Worm (Caenorhabditis elegans) whole organism, L4 larva: Measurements from ENCODE around the gene F19F10.14.
A peak's percentile ranks its signal among the peaks of the same experiment; 100 is the strongest.

Experiments
- Y75B8A.6 ChIP-seq: fragments of 200-800 bp; sonication (Bioruptor generic); IDR thresholded peaks from 2 replicates; pipeline ENCODE4 v1.3.6; 2022; ENCODE audit warnings: missing genetic modification reagents, missing genetic modification characterization, missing compliant biosample characterization
- arid-1 ChIP-seq: fragments of 200-800 bp; sonication (Bioruptor generic); conservative IDR thresholded peaks from 2 replicates; pipeline ENCODE4 v1.3.6; 2022; ENCODE audit warnings: missing genetic modification reagents, missing genetic modification characterization, missing compliant biosample characterization
- ceh-28 ChIP-seq: fragments of 150-350 bp; optimal IDR thresholded peaks from 2 replicates; lab custom pipeline; 2014; ENCODE audit warnings: missing biosample characterization, missing genetic modification reagents, missing genetic modification characterization
- ceh-62 ChIP-seq: sonication (generic microtip); optimal IDR thresholded peaks from 2 replicates; lab custom pipeline; 2017; ENCODE audit warnings: missing biosample characterization, missing genetic modification characterization
- ceh-82 ChIP-seq: sonication (generic microtip); optimal IDR thresholded peaks from 2 replicates; lab custom pipeline; 2017; ENCODE audit warnings: missing biosample characterization, missing genetic modification characterization
- cey-2 ChIP-seq: sonication (generic microtip); optimal IDR thresholded peaks from 3 replicates; lab custom pipeline; 2017; ENCODE audit warnings: missing genetic modification characterization, mild to moderate bottlenecking, missing compliant biosample characterization, antibody characterized with exemption, borderline replicate concordance; ENCODE audit not compliant: insufficient read depth
- daf-16 ChIP-seq, 3 experiments: sonication (generic microtip); optimal IDR thresholded peaks; 2 replicates each; lab custom pipeline; 2016 to 2017; ENCODE audit warnings: missing genetic modification characterization in 3 of 3, missing genetic modification reagents in 3 of 3, mild to moderate bottlenecking in 2 of 3, missing compliant biosample characterization in 2 of 3, missing biosample characterization in 1 of 3, moderate library complexity in 1 of 3
- dpl-1 ChIP-seq: fragments of 150-350 bp; optimal IDR thresholded peaks from 2 replicates; lab custom pipeline; 2014; ENCODE audit warnings: missing biosample characterization, missing genetic modification reagents, missing genetic modification characterization
- egl-27 ChIP-seq: sonication (generic microtip); optimal IDR thresholded peaks from 3 replicates; lab custom pipeline; 2017; ENCODE audit warnings: missing biosample characterization, missing genetic modification reagents, missing genetic modification characterization
- fkh-10 ChIP-seq: fragments of 150-350 bp; optimal IDR thresholded peaks from 2 replicates; lab custom pipeline; 2014; ENCODE audit warnings: missing biosample characterization, missing genetic modification reagents, missing genetic modification characterization
- hlh-30 ChIP-seq: sonication (generic microtip); optimal IDR thresholded peaks from 2 replicates; lab custom pipeline; 2017; ENCODE audit warnings: antibody characterized with exemption, mild to moderate bottlenecking, missing genetic modification characterization, missing compliant biosample characterization; ENCODE audit not compliant: insufficient read depth
- hmg-1.1 ChIP-seq: fragments of 200-800 bp; sonication (Bioruptor generic); IDR thresholded peaks from 2 replicates; pipeline ENCODE4 v1.3.6; 2022; ENCODE audit warnings: missing genetic modification reagents, missing genetic modification characterization, missing compliant biosample characterization
- nhr-111 ChIP-seq: fragments of 200-800 bp; sonication (Bioruptor generic); optimal IDR thresholded peaks from 2 replicates; lab custom pipeline; 2018; ENCODE audit warnings: mild to moderate bottlenecking, missing genetic modification characterization, missing compliant biosample characterization
- nhr-28 ChIP-seq: fragments of 150-350 bp; optimal IDR thresholded peaks from 2 replicates; lab custom pipeline; 2014; ENCODE audit warnings: missing biosample characterization, missing genetic modification characterization
- nhr-48 ChIP-seq: sonication (generic microtip); optimal IDR thresholded peaks from 2 replicates; lab custom pipeline; 2016; ENCODE audit warnings: mild to moderate bottlenecking, missing genetic modification characterization, missing compliant biosample characterization
- nhr-77 ChIP-seq: fragments of 150-350 bp; optimal IDR thresholded peaks from 2 replicates; lab custom pipeline; 2014; ENCODE audit warnings: missing biosample characterization, missing genetic modification characterization
- pqm-1 ChIP-seq: sonication (generic microtip); optimal IDR thresholded peaks from 2 replicates; lab custom pipeline; 2017; ENCODE audit warnings: missing biosample characterization, missing genetic modification characterization
- snpc-4 ChIP-seq: fragments of 150-350 bp; optimal IDR thresholded peaks from 2 replicates; lab custom pipeline; 2014; ENCODE audit warnings: missing biosample characterization, missing genetic modification characterization
- zip-11 ChIP-seq: fragments of 200-800 bp; sonication (Bioruptor generic); IDR thresholded peaks from 2 replicates; pipeline ENCODE4 v1.3.6; 2022; ENCODE audit warnings: missing genetic modification characterization, missing compliant biosample characterization

F19F10.14 gene

ce11 chrV:7521304-7521703 lies 49.6 kb downstream of the F19F10.14 start:
- TF ChIP-seq ceh-62 (tag; lab: Kevin White, UChicago) = no peak
- no peak for TF ChIP-seq egl-27 (tag; lab: Kevin White, UChicago)
- no peak for TF ChIP-seq fkh-10 (GFP tag; lab: Kevin White, UChicago)
- TF ChIP-seq cey-2 (tag; lab: Kevin White, UChicago) = no peak
- TF ChIP-seq pqm-1 (tag; lab: Kevin White, UChicago) = peak; percentile 58
- TF ChIP-seq hlh-30 (tag; lab: Kevin White, UChicago) = no peak
- TF ChIP-seq daf-16 (GFP tag; optimal IDR thresholded peaks at IDR 0.05; lab: Kevin White, UChicago) = no peak
- peak; percentile 94 for TF ChIP-seq daf-16 (tag; optimal IDR thresholded peaks at IDR 0.05; lab: Kevin White, UChicago)
- peak; percentile 19 for TF ChIP-seq nhr-48
- TF ChIP-seq arid-1 (GFP tag; lab: Robert Waterston, UW) = no peak
- TF ChIP-seq Y75B8A.6 = no peak
- TF ChIP-seq zip-11 (GFP tag; lab: Robert Waterston, UW) = no peak
- no peak for TF ChIP-seq dpl-1 (GFP tag; lab: Kevin White, UChicago)
- TF ChIP-seq hmg-1.1 = no peak
- no peak for TF ChIP-seq ceh-82 (tag; lab: Kevin White, UChicago)
- TF ChIP-seq nhr-28 (tag; lab: Kevin White, UChicago) = peak; percentile 41
- no peak for TF ChIP-seq nhr-111
- no peak for TF ChIP-seq ceh-28 (tag; lab: Kevin White, UChicago)
- TF ChIP-seq snpc-4 (tag; lab: Kevin White, UChicago) = no peak
- peak; percentile 22 for TF ChIP-seq nhr-77 (tag; lab: Kevin White, UChicago)
